Worm (Caenorhabditis elegans): ENCODE data around the gene F19C6.2.
A peak's percentile ranks its signal among the peaks of the same experiment; 100 is the strongest.

Gene F19C6.2

DNA sequence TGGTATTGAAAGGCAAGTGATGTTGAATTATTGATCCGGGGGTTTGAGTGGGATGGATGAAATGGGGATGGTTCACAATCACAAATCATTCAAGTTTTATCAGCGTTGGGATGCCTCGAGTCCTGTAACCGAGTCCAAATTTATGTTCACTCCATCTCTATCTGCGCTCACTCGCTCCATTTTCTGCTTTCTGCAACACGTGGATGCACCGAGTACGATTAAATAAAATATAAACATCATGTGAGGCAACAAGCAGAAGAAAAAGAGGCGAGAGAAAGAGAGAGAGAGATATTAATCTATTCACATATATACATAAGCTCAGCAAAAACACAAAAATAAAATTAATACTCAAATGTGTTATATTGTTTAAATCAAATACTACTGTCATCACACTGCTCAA is 7.6 kb upstream of the F19C6.2 start:
- TF ChIP-seq F44E2.7 (GFP tag; IDR thresholded peaks at IDR 0.05), result no peak
- no peak for TF ChIP-seq ztf-11 (tag; optimal IDR thresholded peaks at IDR 0.05)
- no peak for TF ChIP-seq T26A8.4 (GFP tag; IDR thresholded peaks at IDR 0.05)
- TF ChIP-seq ceh-32 (tag; optimal IDR thresholded peaks at IDR 0.05; ENCODE audit: poor library complexity), result no peak
- TF ChIP-seq dve-1 (tag; optimal IDR thresholded peaks at IDR 0.05; ENCODE audit: insufficient read depth), result peak; percentile 36
- TF ChIP-seq hlh-30 (tag; optimal IDR thresholded peaks at IDR 0.05; ENCODE audit: insufficient read depth), result peak; percentile 41
- no peak for TF ChIP-seq daf-8 (GFP tag; IDR thresholded peaks at IDR 0.05)

ce11 chrX:9997344-9997743 is 3.4 kb upstream of the F19C6.2 start:
- TF ChIP-seq dmd-9 (GFP tag; IDR thresholded peaks at IDR 0.05), result no peak
- TF ChIP-seq dmd-6 (GFP tag; IDR thresholded peaks at IDR 0.05), result peak; percentile 36; the same call in 1 of the 2 replicates
- no peak for TF ChIP-seq zip-2 (tag; optimal IDR thresholded peaks at IDR 0.05)
- no peak for TF ChIP-seq ceh-62 (tag; optimal IDR thresholded peaks at IDR 0.05)
- no peak for TF ChIP-seq zag-1 (tag; optimal IDR thresholded peaks at IDR 0.05)
- no peak for TF ChIP-seq snpc-4 (tag; optimal IDR thresholded peaks at IDR 0.05)
- TF ChIP-seq nhr-111 (GFP tag; optimal IDR thresholded peaks at IDR 0.05), result no peak
- TF ChIP-seq nhr-102 (tag; optimal IDR thresholded peaks at IDR 0.05), result no peak
- TF ChIP-seq mxl-2 (GFP tag; conservative IDR thresholded peaks at IDR 0.05), result no peak
- peak; percentile 45 for TF ChIP-seq dve-1 (tag; optimal IDR thresholded peaks at IDR 0.05; ENCODE audit: insufficient read depth)
- no peak for TF ChIP-seq mxl-3 (GFP tag; optimal IDR thresholded peaks at IDR 0.05)
- peak; percentile 60 for TF ChIP-seq nhr-28 (tag; optimal IDR thresholded peaks at IDR 0.05)
- no peak for TF ChIP-seq dpl-1 (GFP tag; optimal IDR thresholded peaks at IDR 0.05)
- no peak for TF ChIP-seq Y105C5A.15 (GFP tag; IDR thresholded peaks at IDR 0.05)
- TF ChIP-seq nhr-41 (GFP tag; IDR thresholded peaks at IDR 0.05), result 0 out of 2 replicates have a peak, but pooled peaks have one; percentile 12
- TF ChIP-seq lir-3 (tag; optimal IDR thresholded peaks at IDR 0.05), result no peak
- no peak for TF ChIP-seq ceh-82 (tag; optimal IDR thresholded peaks at IDR 0.05)
- no peak for TF ChIP-seq dmd-8 (GFP tag; IDR thresholded peaks at IDR 0.05)
- no peak for TF ChIP-seq sdz-12 (GFP tag; optimal IDR thresholded peaks at IDR 0.05)
- TF ChIP-seq T26A8.4 (GFP tag; IDR thresholded peaks at IDR 0.05), result no peak
- TF ChIP-seq snpc-1.2 (GFP tag; IDR thresholded peaks at IDR 0.05), result no peak
- no peak for TF ChIP-seq ctbp-1 (GFP tag; IDR thresholded peaks at IDR 0.05)
- no peak for TF ChIP-seq lsy-2 (tag; optimal IDR thresholded peaks at IDR 0.05)
- TF ChIP-seq zfp-2 (tag; optimal IDR thresholded peaks at IDR 0.05), result no peak
- no peak for TF ChIP-seq hlh-11 (tag; optimal IDR thresholded peaks at IDR 0.05)
- TF ChIP-seq pqm-1 (tag; optimal IDR thresholded peaks at IDR 0.05), result peak; percentile 60
- no peak for TF ChIP-seq Y48G9A.11 (GFP tag; IDR thresholded peaks at IDR 0.05)
- TF ChIP-seq ces-1 (GFP tag; optimal IDR thresholded peaks at IDR 0.05), result no peak
- no peak for TF ChIP-seq aly-2 (tag; optimal IDR thresholded peaks at IDR 0.05)
- TF ChIP-seq madf-5 (GFP tag; IDR thresholded peaks at IDR 0.05), result no peak
- TF ChIP-seq spr-3 (GFP tag; optimal IDR thresholded peaks at IDR 0.05), result no peak
- TF ChIP-seq mdt-29 (GFP tag; IDR thresholded peaks at IDR 0.05), result no peak
- no peak for TF ChIP-seq unc-130 (GFP tag; optimal IDR thresholded peaks at IDR 0.05)

ce11 chrX:9999192-9999591 is 1.5 kb upstream of the F19C6.2 start, which contains the start of gene grk-1:
Gene grk-1, minus strand, starts transcription at chrX:9999208.
- TF ChIP-seq vab-7 (GFP tag; IDR thresholded peaks at IDR 0.05) (no peak), unc-62 (GFP tag; optimal IDR thresholded peaks at IDR 0.05 in 1 of 2) (peak in 1 of 2 experiments; percentile 30), unc-62 (tag; optimal IDR thresholded peaks at IDR 0.05) (no peak), rbr-2 (tag; optimal IDR thresholded peaks at IDR 0.05) (peak; percentile 23), gei-8 (GFP tag; optimal IDR thresholded peaks at IDR 0.05) (no peak), R02D3.7 (tag; optimal IDR thresholded peaks at IDR 0.05) (no peak), F37D6.2 (tag; optimal IDR thresholded peaks at IDR 0.05) (peak; percentile 3), ZK337.2 (GFP tag; IDR thresholded peaks at IDR 0.05) (no peak), ceh-20 (GFP tag; IDR thresholded peaks at IDR 0.05) (no peak), fkh-10 (GFP tag; optimal IDR thresholded peaks at IDR 0.05) (peak; percentile 19), hlh-30 (tag; optimal IDR thresholded peaks at IDR 0.05; ENCODE audit: insufficient read depth) (no peak)

Measured in whole organism, L4 larva.